Worm (Caenorhabditis elegans) whole organism, L4 larva: ENCODE data around the gene iglr-2.

Experiments used
- T26A8.4 ChIP-seq: fragments of 200-800 bp; sonication (Bioruptor generic); IDR thresholded peaks from 2 replicates; pipeline ENCODE4 v1.3.6; 2022; ENCODE audit warnings: missing genetic modification characterization, missing compliant biosample characterization
- fos-1 ChIP-seq: fragments of 150-350 bp; optimal IDR thresholded peaks from 2 replicates; lab custom pipeline; 2014; ENCODE audit warnings: missing biosample characterization, missing genetic modification characterization
- hmg-1.1 ChIP-seq: fragments of 200-800 bp; sonication (Bioruptor generic); IDR thresholded peaks from 2 replicates; pipeline ENCODE4 v1.3.6; 2022; ENCODE audit warnings: missing genetic modification reagents, missing genetic modification characterization, missing compliant biosample characterization
- lin-39 ChIP-seq: fragments of 150-350 bp; optimal IDR thresholded peaks from 2 replicates; lab custom pipeline; 2014; ENCODE audit warnings: missing biosample characterization, missing genetic modification reagents, missing genetic modification characterization
- nhr-237 ChIP-seq: sonication (generic microtip); optimal IDR thresholded peaks from 2 replicates; lab custom pipeline; 2017; ENCODE audit warnings: missing biosample characterization, missing genetic modification characterization
- nhr-25 ChIP-seq: sonication (generic microtip); optimal IDR thresholded peaks from 2 replicates; lab custom pipeline; 2017; ENCODE audit warnings: missing genetic modification characterization, mild to moderate bottlenecking, missing compliant biosample characterization, antibody characterized with exemption, moderate library complexity, borderline replicate concordance; ENCODE audit not compliant: insufficient read depth
- nhr-28 ChIP-seq: fragments of 150-350 bp; optimal IDR thresholded peaks from 2 replicates; lab custom pipeline; 2014; ENCODE audit warnings: missing biosample characterization, missing genetic modification characterization
- pha-4 ChIP-seq, 2 experiments: fragments of 150-350 bp in 1 of 2; fragments of 200-800 bp in 1 of 2; sonication (Bioruptor generic) in 1 of 2; IDR thresholded peaks in 1 of 2; optimal IDR thresholded peaks in 1 of 2; 2 replicates each; pipeline versions ENCODE4 v1.3.6 to Lab custom; 2014 to 2022; ENCODE audit warnings: missing genetic modification characterization in 2 of 2, missing genetic modification reagents in 2 of 2, missing biosample characterization in 1 of 2, missing compliant biosample characterization in 1 of 2
- unc-62 ChIP-seq, 3 experiments: fragments of 150-350 bp in 1 of 3; sonication (generic microtip); optimal IDR thresholded peaks in 2 of 3; peaks in 1 of 3; 1 replicate in 1 of 3; 2 replicates in 2 of 3; lab custom pipeline; 2014 to 2017; ENCODE audit warnings: missing biosample characterization in 3 of 3, missing genetic modification characterization in 3 of 3, missing genetic modification reagents in 3 of 3, missing genotype in 1 of 3

- TF ChIP-seq nhr-28 (tag; lab: Kevin White, UChicago), result no peak
- TF ChIP-seq unc-62 (GFP tag; optimal IDR thresholded peaks at IDR 0.05 in 1 of 2; lab: Kevin White, UChicago), result no peak
- TF ChIP-seq unc-62 (tag; optimal IDR thresholded peaks at IDR 0.05; lab: Kevin White, UChicago), result no peak
- TF ChIP-seq pha-4 (GFP tag; IDR thresholded peaks at IDR 0.05; lab: Robert Waterston, UW), result no peak
- no peak for TF ChIP-seq pha-4 (tag; optimal IDR thresholded peaks at IDR 0.05; lab: Kevin White, UChicago)
- TF ChIP-seq T26A8.4 (GFP tag; lab: Robert Waterston, UW), result no peak
- TF ChIP-seq lin-39 (tag; lab: Kevin White, UChicago), result no peak
- no peak for TF ChIP-seq nhr-25
- TF ChIP-seq hmg-1.1 (GFP tag; lab: Robert Waterston, UW), result no peak
- no peak for TF ChIP-seq nhr-237
- TF ChIP-seq fos-1, result no peak
Measured at ce11 chrIII:8355462-8355815, 24.3 kb upstream of the iglr-2 start.
